Worm (Caenorhabditis elegans): ENCODE results near the gene F23F12.12.

DNA sequence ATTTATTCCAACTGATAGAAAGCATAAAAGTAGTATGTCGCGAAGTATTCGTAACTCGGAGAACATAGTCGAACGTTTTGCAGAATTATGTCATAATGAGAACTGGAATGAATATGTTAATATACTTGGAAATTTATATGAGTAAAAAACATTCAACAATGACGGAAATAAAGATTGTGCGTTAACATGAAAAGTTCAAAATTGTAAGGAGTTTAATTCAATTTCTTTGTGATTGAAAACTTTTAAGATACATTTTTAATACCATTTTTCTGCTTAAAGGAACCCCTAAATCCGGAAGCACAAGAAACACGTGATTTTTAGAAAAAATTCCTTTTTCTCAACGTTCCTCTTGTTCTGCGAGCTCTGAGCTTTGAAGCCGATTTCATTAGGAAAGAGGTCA is 17.6 kb downstream of the F23F12.12 start, which contains the start of gene oig-1:
- TF ChIP-seq lir-1 (GFP tag; conservative IDR thresholded peaks at IDR 0.05) (no peak), aptf-2 (GFP tag; conservative IDR thresholded peaks at IDR 0.05) (no peak), F57C9.4 (tag; optimal IDR thresholded peaks at IDR 0.05) (no peak), let-607 (tag; optimal IDR thresholded peaks at IDR 0.05) (no peak)
